Worm (Caenorhabditis elegans) whole organism, L4 larva: Measurements from ENCODE around the gene Y45F3A.4.

Experiments
- dpl-1 ChIP-seq: fragments of 150-350 bp; optimal IDR thresholded peaks from 2 replicates; lab custom pipeline; 2014; ENCODE audit warnings: missing biosample characterization, missing genetic modification reagents, missing genetic modification characterization
- lin-15B ChIP-seq: fragments of 150-350 bp; sonication (generic microtip); optimal IDR thresholded peaks from 3 replicates; lab custom pipeline; 2014; ENCODE audit warnings: missing biosample characterization, missing genetic modification characterization
- mdl-1 ChIP-seq, 2 experiments: fragments of 150-350 bp in 1 of 2; sonication (generic microtip) in 1 of 2; optimal IDR thresholded peaks; 2 replicates each; lab custom pipeline; 2014 to 2017; ENCODE audit warnings: missing biosample characterization in 2 of 2, missing genetic modification characterization in 2 of 2
- unc-62 ChIP-seq, 3 experiments: fragments of 150-350 bp in 1 of 3; sonication (generic microtip); optimal IDR thresholded peaks in 2 of 3; peaks in 1 of 3; 1 replicate in 1 of 3; 2 replicates in 2 of 3; lab custom pipeline; 2014 to 2017; ENCODE audit warnings: missing biosample characterization in 3 of 3, missing genetic modification characterization in 3 of 3, missing genetic modification reagents in 3 of 3, missing genotype in 1 of 3

DNA sequence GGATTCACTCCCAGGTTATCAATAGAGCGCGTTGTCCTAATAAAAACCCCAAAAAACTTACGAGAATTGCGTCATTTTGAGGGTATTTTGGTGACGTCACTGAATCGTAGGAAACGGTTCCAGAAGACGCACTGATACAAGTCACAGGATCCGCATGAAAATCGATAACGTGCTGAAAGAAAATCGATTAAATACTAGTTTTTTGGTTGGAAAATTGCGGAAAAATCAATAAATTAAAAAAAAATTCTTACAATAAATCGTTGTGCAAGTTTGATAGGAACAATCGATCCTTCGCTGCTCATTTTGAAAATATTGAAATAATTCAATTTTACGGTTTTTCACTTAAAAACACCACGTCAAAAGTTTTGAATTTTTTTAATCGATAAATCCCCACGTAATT is 28.0 kb upstream of the Y45F3A.4 start, which contains the start of gene Y39A1A.2:
- no peak for TF ChIP-seq lin-15B (tag; lab: Kevin White, UChicago)
- TF ChIP-seq unc-62 (GFP tag; optimal IDR thresholded peaks at IDR 0.05 in 1 of 2; lab: Kevin White, UChicago): no peak
- TF ChIP-seq unc-62 (tag; optimal IDR thresholded peaks at IDR 0.05; lab: Kevin White, UChicago): no peak
- no peak for TF ChIP-seq mdl-1 (tag; optimal IDR thresholded peaks at IDR 0.05; lab: Kevin White, UChicago)
- no peak for TF ChIP-seq dpl-1
